Worm (Caenorhabditis elegans) whole organism, midembryonic: ENCODE results near the gene F59F4.3.

Source experiments
- T22C8.4 ChIP-seq: fragments of 200-800 bp; sonication (Bioruptor generic); IDR thresholded peaks from 2 replicates; pipeline ENCODE4 v1.3.6; 2022; ENCODE audit warnings: missing genetic modification characterization, missing compliant biosample characterization
- ref-1 ChIP-seq: fragments of 200-800 bp; sonication (Bioruptor generic); conservative IDR thresholded peaks from 2 replicates; pipeline ENCODE4 v1.3.6; 2022; ENCODE audit warnings: missing genetic modification reagents, missing genetic modification characterization, missing compliant biosample characterization
- tab-1 ChIP-seq: fragments of 200-800 bp; sonication (Bioruptor generic); IDR thresholded peaks from 2 replicates; pipeline ENCODE4 v1.3.6; 2022; ENCODE audit warnings: missing genetic modification characterization, missing compliant biosample characterization
- ztf-29 ChIP-seq: fragments of 200-800 bp; sonication (Bioruptor generic); IDR thresholded peaks from 2 replicates; pipeline ENCODE4 v1.3.6; 2022; ENCODE audit warnings: missing genetic modification reagents, missing genetic modification characterization, missing compliant biosample characterization

ce11 chrX:15847543-15848087 lies at the start of gene F59F4.3:
- TF ChIP-seq ref-1 (GFP tag; lab: Robert Waterston, UW), result no peak
- TF ChIP-seq T22C8.4 (GFP tag; lab: Robert Waterston, UW), result no peak
- TF ChIP-seq tab-1, result no peak
- TF ChIP-seq ztf-29 (GFP tag; lab: Robert Waterston, UW), result no peak
